Fruit fly (Drosophila melanogaster) whole organism, embryonic: ENCODE data around the gene nudC.

ENCODE experiments used
- Atf6 ChIP-seq: fragments of 200-800 bp; sonication (Bioruptor generic); IDR thresholded peaks from 2 replicates; pipeline ENCODE4 v1.3.6; 2022; ENCODE audit warnings: missing biosample characterization, missing genetic modification characterization
- CG11398 ChIP-seq: fragments of 200-800 bp; sonication (Bioruptor generic); optimal IDR thresholded peaks from 2 replicates; lab custom pipeline; 2016; ENCODE audit warnings: missing biosample characterization, missing genetic modification characterization
- CG12219 ChIP-seq: fragments of 200-800 bp; sonication (Bioruptor generic); optimal IDR thresholded peaks from 3 replicates; lab custom pipeline; 2018; ENCODE audit warnings: missing biosample characterization, mild to moderate bottlenecking, missing genetic modification characterization
- CG12236 ChIP-seq: fragments of 200-800 bp; sonication (Bioruptor generic); optimal IDR thresholded peaks from 2 replicates; lab custom pipeline; 2016; ENCODE audit warnings: missing biosample characterization, missing genetic modification characterization
- CG12299 ChIP-seq: fragments of 200-800 bp; sonication (Bioruptor generic); optimal IDR thresholded peaks from 2 replicates; lab custom pipeline; 2018; ENCODE audit warnings: missing biosample characterization, mild to moderate bottlenecking, missing genetic modification characterization
- CG12659 ChIP-seq: fragments of 200-800 bp; sonication (Bioruptor generic); optimal IDR thresholded peaks from 3 replicates; lab custom pipeline; 2017; ENCODE audit warnings: mild to moderate bottlenecking, missing biosample characterization, missing genetic modification reagents, missing genetic modification characterization
- CG12769 ChIP-seq: fragments of 200-800 bp; sonication (Bioruptor generic); optimal IDR thresholded peaks from 2 replicates; lab custom pipeline; 2019; ENCODE audit warnings: missing biosample characterization, mild to moderate bottlenecking, missing genetic modification characterization, moderate library complexity
- CG13287 ChIP-seq: fragments of 200-800 bp; sonication (Bioruptor generic); IDR thresholded peaks from 2 replicates; pipeline ENCODE4 v1.3.6; 2022; ENCODE audit warnings: missing biosample characterization, missing genetic modification characterization; ENCODE audit not compliant: partially characterized antibody
- CG14441 ChIP-seq: fragments of 200-800 bp; sonication (Bioruptor generic); IDR thresholded peaks from 2 replicates; pipeline ENCODE4 v1.3.6; 2022; ENCODE audit warnings: missing biosample characterization, missing genetic modification characterization
- CG15479 ChIP-seq: fragments of 200-800 bp; sonication (Bioruptor generic); optimal IDR thresholded peaks from 3 replicates; lab custom pipeline; 2019; ENCODE audit warnings: missing biosample characterization, mild to moderate bottlenecking, missing genetic modification characterization, moderate library complexity
- CG17385 ChIP-seq: fragments of 200-800 bp; sonication (Bioruptor generic); optimal IDR thresholded peaks from 3 replicates; lab custom pipeline; 2018; ENCODE audit warnings: missing biosample characterization, mild to moderate bottlenecking, missing genetic modification characterization
- CG2199 ChIP-seq: fragments of 200-800 bp; sonication (Bioruptor generic); IDR thresholded peaks from 3 replicates; pipeline ENCODE4 v1.3.6; 2022; ENCODE audit warnings: missing biosample characterization, missing genetic modification characterization
- CG3065 ChIP-seq: fragments of 200-800 bp; sonication (Bioruptor generic); optimal IDR thresholded peaks from 2 replicates; lab custom pipeline; 2016; ENCODE audit warnings: missing biosample characterization, missing genetic modification characterization
- CG3726 ChIP-seq: fragments of 200-800 bp; sonication (Bioruptor generic); IDR thresholded peaks from 3 replicates; pipeline ENCODE4, ENCODE4 v1.3.6; 2022; ENCODE audit warnings: missing biosample characterization, missing genetic modification characterization
- CG3847 ChIP-seq: fragments of 200-800 bp; sonication (Bioruptor generic); IDR thresholded peaks from 2 replicates; pipeline ENCODE4 v1.3.6; 2022; ENCODE audit warnings: missing biosample characterization, missing genetic modification characterization
- CG4707 ChIP-seq: fragments of 200-800 bp; sonication (Bioruptor generic); optimal IDR thresholded peaks from 2 replicates; lab custom pipeline; 2018; ENCODE audit warnings: missing biosample characterization, mild to moderate bottlenecking, missing genetic modification characterization, moderate library complexity
- CG6254 ChIP-seq: fragments of 200-800 bp; sonication (Bioruptor generic); optimal IDR thresholded peaks from 3 replicates; lab custom pipeline; 2017; ENCODE audit warnings: mild to moderate bottlenecking, missing biosample characterization, missing genetic modification reagents, missing genetic modification characterization
- CG6272 ChIP-seq: fragments of 200-800 bp; sonication (Bioruptor generic); IDR thresholded peaks from 2 replicates; pipeline ENCODE4 v1.3.6; 2022; ENCODE audit warnings: missing biosample characterization, missing genetic modification characterization
- CG6689 ChIP-seq: fragments of 200-800 bp; sonication (Bioruptor generic); IDR thresholded peaks from 2 replicates; pipeline ENCODE4 v1.3.6; 2022; ENCODE audit warnings: missing biosample characterization, missing genetic modification characterization
- CG6813 ChIP-seq: fragments of 200-800 bp; sonication (Bioruptor generic); optimal IDR thresholded peaks from 2 replicates; lab custom pipeline; 2017; ENCODE audit warnings: missing biosample characterization, missing genetic modification characterization, mild to moderate bottlenecking, moderate library complexity, missing genetic modification reagents
- Dip3 ChIP-seq: fragments of 200-800 bp; sonication (Bioruptor generic); optimal IDR thresholded peaks from 3 replicates; lab custom pipeline; 2016; ENCODE audit warnings: missing biosample characterization, missing genetic modification characterization
- Drgx ChIP-seq: fragments of 200-800 bp; sonication (Bioruptor generic); IDR thresholded peaks from 2 replicates; pipeline ENCODE4 v1.3.6; 2022; ENCODE audit warnings: missing biosample characterization, missing genetic modification characterization
- Eip74EF ChIP-seq, 2 experiments: fragments of 200-800 bp in 1 of 2; fragments of >200 bp in 1 of 2; sonication (Bioruptor generic) in 1 of 2; optimal IDR thresholded peaks; 2 replicates each; lab custom pipeline; 2017 to 2019; ENCODE audit warnings: missing biosample characterization in 2 of 2, missing genetic modification characterization in 2 of 2, mild to moderate bottlenecking in 1 of 2, moderate library complexity in 1 of 2
- Fer3 ChIP-seq: fragments of 200-800 bp; sonication (Bioruptor generic); optimal IDR thresholded peaks from 2 replicates; lab custom pipeline; 2018; ENCODE audit warnings: missing biosample characterization, mild to moderate bottlenecking, missing genetic modification characterization, moderate library complexity
- HmgZ ChIP-seq: fragments of 200-800 bp; sonication (Bioruptor generic); optimal IDR thresholded peaks from 2 replicates; lab custom pipeline; 2018; ENCODE audit warnings: missing biosample characterization, mild to moderate bottlenecking, missing genetic modification characterization
- Hr78 ChIP-seq, 2 experiments: fragments of 200-800 bp in 1 of 2; fragments of >200 bp in 1 of 2; sonication (Bioruptor generic) in 1 of 2; optimal IDR thresholded peaks; 2 replicates each; lab custom pipeline; 2017 to 2019; ENCODE audit warnings: missing biosample characterization in 2 of 2, missing genetic modification characterization in 2 of 2, mild to moderate bottlenecking in 1 of 2, moderate library complexity in 1 of 2
- MTF-1 ChIP-seq: fragments of 200-800 bp; sonication (Bioruptor generic); optimal IDR thresholded peaks from 2 replicates; lab custom pipeline; 2018; ENCODE audit warnings: missing biosample characterization, mild to moderate bottlenecking, missing genetic modification characterization, borderline replicate concordance
- Mes4 ChIP-seq: fragments of 200-800 bp; sonication (Bioruptor generic); optimal IDR thresholded peaks from 2 replicates; lab custom pipeline; 2016; ENCODE audit warnings: missing biosample characterization, missing genetic modification characterization
- Mrtf ChIP-seq: fragments of 200-800 bp; sonication (Bioruptor generic); IDR thresholded peaks from 3 replicates; pipeline ENCODE4 v1.3.6; 2022; ENCODE audit warnings: missing biosample characterization, missing genetic modification characterization
- NK7.1 ChIP-seq: fragments of 200-800 bp; sonication (Bioruptor generic); optimal IDR thresholded peaks from 3 replicates; lab custom pipeline; 2016; ENCODE audit warnings: missing biosample characterization, missing genetic modification characterization
- Pdp1 ChIP-seq, 2 experiments: fragments of 200-800 bp; sonication (Bioruptor generic); optimal IDR thresholded peaks; 3 replicates each; lab custom pipeline; 2016; ENCODE audit warnings: missing biosample characterization in 2 of 2, missing genetic modification characterization in 2 of 2, mild to moderate bottlenecking in 1 of 2, moderate library complexity in 1 of 2
- ara ChIP-seq: fragments of 200-800 bp; sonication (Bioruptor generic); IDR thresholded peaks from 2 replicates; pipeline ENCODE4 v1.3.6; 2022; ENCODE audit warnings: missing biosample characterization, missing genetic modification characterization
- bbx ChIP-seq: fragments of 200-800 bp; sonication (Bioruptor generic); IDR thresholded peaks from 2 replicates; pipeline ENCODE4 v1.3.6; 2022; ENCODE audit warnings: missing biosample characterization, missing genetic modification characterization; ENCODE audit not compliant: partially characterized antibody
- ci ChIP-seq: fragments of 200-800 bp; sonication (Bioruptor generic); IDR thresholded peaks from 3 replicates; pipeline ENCODE4 v1.3.6; 2022; ENCODE audit warnings: missing biosample characterization, missing genetic modification characterization
- croc ChIP-seq: fragments of 200-800 bp; sonication (Bioruptor generic); conservative IDR thresholded peaks from 3 replicates; pipeline ENCODE4 v1.3.6; 2022; ENCODE audit warnings: missing biosample characterization, missing genetic modification characterization
- da ChIP-seq: fragments of 200-800 bp; sonication (Bioruptor generic); optimal IDR thresholded peaks from 2 replicates; lab custom pipeline; 2016; ENCODE audit warnings: missing biosample characterization, missing genetic modification characterization
- dan ChIP-seq: fragments of 200-800 bp; sonication (Bioruptor generic); IDR thresholded peaks from 2 replicates; pipeline ENCODE4 v1.3.6; 2022; ENCODE audit warnings: missing biosample characterization, missing genetic modification characterization
- grau ChIP-seq: fragments of 200-800 bp; optimal IDR thresholded peaks from 3 replicates; lab custom pipeline; 2019; ENCODE audit warnings: missing biosample characterization, mild to moderate bottlenecking, missing genetic modification characterization, moderate library complexity
- gro ChIP-seq: fragments of 200-800 bp; sonication (Bioruptor generic); optimal IDR thresholded peaks from 2 replicates; lab custom pipeline; 2016; ENCODE audit warnings: missing biosample characterization, missing genetic modification characterization
- hbn ChIP-seq: fragments of 200-800 bp; sonication (Bioruptor generic); IDR thresholded peaks from 2 replicates; pipeline ENCODE4 v1.3.6; 2022; ENCODE audit warnings: missing biosample characterization, missing genetic modification characterization; ENCODE audit not compliant: partially characterized antibody
- insv ChIP-seq, 2 experiments: fragments of 200-800 bp; sonication (Bioruptor generic); optimal IDR thresholded peaks; 3 replicates each; lab custom pipeline; 2016 to 2018; ENCODE audit warnings: missing biosample characterization in 2 of 2, missing genetic modification characterization in 2 of 2
- kah ChIP-seq: fragments of 200-800 bp; sonication (Bioruptor generic); optimal IDR thresholded peaks from 2 replicates; lab custom pipeline; 2018; ENCODE audit warnings: missing biosample characterization, mild to moderate bottlenecking, missing genetic modification characterization
- lbe ChIP-seq: fragments of 200-800 bp; sonication (Bioruptor generic); optimal IDR thresholded peaks from 2 replicates; lab custom pipeline; 2016; ENCODE audit warnings: missing biosample characterization, mild to moderate bottlenecking, missing genetic modification characterization
- onecut ChIP-seq: fragments of 200-800 bp; sonication (Bioruptor generic); IDR thresholded peaks from 2 replicates; pipeline ENCODE4 v1.3.6; 2022; ENCODE audit warnings: missing biosample characterization, missing genetic modification characterization
- otp ChIP-seq: fragments of 200-800 bp; sonication (Bioruptor generic); IDR thresholded peaks from 3 replicates; pipeline ENCODE4, ENCODE4 v1.3.6; 2022; ENCODE audit warnings: missing biosample characterization, missing genetic modification characterization
- schlank ChIP-seq: fragments of 200-800 bp; sonication (Bioruptor generic); optimal IDR thresholded peaks from 2 replicates; lab custom pipeline; 2018; ENCODE audit warnings: missing biosample characterization, mild to moderate bottlenecking, missing genetic modification characterization
- sens ChIP-seq: fragments of 200-800 bp; sonication (Bioruptor generic); peaks from one replicate; lab custom pipeline; 2016; ENCODE audit warnings: missing biosample characterization, missing genetic modification characterization
- sr ChIP-seq: fragments of 200-800 bp; sonication (Bioruptor generic); IDR thresholded peaks from 3 replicates; pipeline ENCODE4 v1.3.6; 2022; ENCODE audit warnings: missing biosample characterization, missing genetic modification characterization
- tio ChIP-seq: fragments of 200-800 bp; sonication (Bioruptor generic); optimal IDR thresholded peaks from 2 replicates; lab custom pipeline; 2017; ENCODE audit warnings: missing biosample characterization, missing genetic modification characterization, inconsistent platforms
- tll ChIP-seq, 2 experiments: fragments of 200-800 bp in 1 of 2; fragments of >200 bp in 1 of 2; sonication (Bioruptor generic) in 1 of 2; optimal IDR thresholded peaks; 2 replicates each; lab custom pipeline; 2017 to 2019; ENCODE audit warnings: missing biosample characterization in 2 of 2, missing genetic modification characterization in 2 of 2, mild to moderate bottlenecking in 1 of 2, moderate library complexity in 1 of 2

nudC gene

DNA sequence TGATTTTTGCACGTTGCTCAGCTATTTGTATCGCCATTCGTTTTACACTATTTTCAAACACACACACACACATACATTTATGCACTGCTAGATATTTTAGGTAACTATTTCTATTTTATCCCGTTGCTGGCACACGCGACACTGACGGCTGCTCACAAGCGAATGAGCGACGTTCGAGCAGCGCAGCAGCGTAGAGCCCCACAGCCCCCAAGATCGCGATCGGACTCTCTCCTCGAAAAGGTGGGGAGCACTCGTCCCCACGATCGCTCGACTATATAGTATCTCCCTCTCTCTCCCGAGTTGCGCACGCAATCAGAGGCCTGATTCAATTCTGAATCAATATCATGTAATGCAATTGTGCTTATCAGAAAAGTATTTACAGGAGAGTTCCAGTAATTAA, 4.8 kb upstream of the nudC start (continued):
- 0 out of 3 replicates have a peak, but pooled peaks have one; percentile 17 for TF ChIP-seq otp (GFP tag; lab: Robert Waterston, UW)
- no peak for TF ChIP-seq CG12219
- TF ChIP-seq bbx = peak; percentile 42; the same call in 1 of the 2 replicates
- peak; percentile 49 for TF ChIP-seq sens (GFP tag; lab: Kevin White, UChicago)
- no peak for TF ChIP-seq Dip3 (GFP tag; lab: Kevin White, UChicago)
- TF ChIP-seq CG6272 (GFP tag; lab: Robert Waterston, UW) = no peak
- TF ChIP-seq Hr78 (GFP tag; optimal IDR thresholded peaks at IDR 0.05; lab: Kevin White, UChicago) = no peak
- peak in 1 of 2 experiments; percentile 60 for TF ChIP-seq Pdp1 (GFP tag; optimal IDR thresholded peaks at IDR 0.05; lab: Kevin White, UChicago)
- peak; percentile 79 for TF ChIP-seq CG12769 (tag; lab: Kevin White, UChicago)
- peak; percentile 33 for TF ChIP-seq gro (GFP tag; lab: Kevin White, UChicago)
- no peak for TF ChIP-seq CG3726 (GFP tag; lab: Robert Waterston, UW)
- TF ChIP-seq onecut (GFP tag; lab: Robert Waterston, UW) = no peak
- peak; percentile 29; the same call in 1 of the 2 replicates for TF ChIP-seq CG14441 (GFP tag; lab: Robert Waterston, UW)
- 0 out of 3 replicates have a peak, but pooled peaks have one; percentile 25 for TF ChIP-seq CG2199
- 0 out of 2 replicates have a peak, but pooled peaks have one; percentile 8 for TF ChIP-seq ara (GFP tag; lab: Robert Waterston, UW)
- TF ChIP-seq CG3065 = no peak
- TF ChIP-seq croc (GFP tag; lab: Robert Waterston, UW) = no peak
- TF ChIP-seq schlank (tag; lab: Kevin White, UChicago) = no peak
- no peak for TF ChIP-seq CG15479
- TF ChIP-seq Mes4 (GFP tag; lab: Kevin White, UChicago) = no peak
- no peak for TF ChIP-seq da (GFP tag; lab: Kevin White, UChicago)
- no peak for TF ChIP-seq sr (GFP tag; lab: Robert Waterston, UW)
- TF ChIP-seq HmgZ (tag; lab: Kevin White, UChicago) = no peak
- TF ChIP-seq Eip74EF (GFP tag; optimal IDR thresholded peaks at IDR 0.05; lab: Kevin White, UChicago) = no peak
- TF ChIP-seq CG12659 (GFP tag; lab: Kevin White, UChicago) = no peak
- peak; percentile 1 for TF ChIP-seq CG17385 (GFP tag; lab: Kevin White, UChicago)
- TF ChIP-seq CG6254 (GFP tag; lab: Kevin White, UChicago) = no peak
- TF ChIP-seq CG11398 = no peak
- no peak for TF ChIP-seq tll (GFP tag; optimal IDR thresholded peaks at IDR 0.05; lab: Kevin White, UChicago)
- no peak for TF ChIP-seq CG3847 (GFP tag; lab: Robert Waterston, UW)
- no peak for TF ChIP-seq CG6813 (GFP tag; lab: Kevin White, UChicago)
- TF ChIP-seq MTF-1 (GFP tag; lab: Kevin White, UChicago) = peak; percentile 39
- no peak for TF ChIP-seq CG12236 (GFP tag; lab: Kevin White, UChicago)
- no peak for TF ChIP-seq tio
- no peak for TF ChIP-seq Fer3 (tag; lab: Kevin White, UChicago)
- no peak for TF ChIP-seq grau (tag; lab: Kevin White, UChicago)
- TF ChIP-seq CG12299 = no peak
- peak; percentile 10; the same call in 1 of the 2 replicates for TF ChIP-seq CG13287 (GFP tag; lab: Robert Waterston, UW)
- TF ChIP-seq hbn (GFP tag; lab: Robert Waterston, UW) = no peak
- no peak for TF ChIP-seq NK7.1 (GFP tag; lab: Kevin White, UChicago)
- TF ChIP-seq Atf6 (GFP tag; lab: Robert Waterston, UW) = no peak
- no peak for TF ChIP-seq kah (GFP tag; lab: Kevin White, UChicago)
- TF ChIP-seq Drgx (GFP tag; lab: Robert Waterston, UW) = peak; percentile 45; the same call in 1 of the 2 replicates
- no peak for TF ChIP-seq CG4707 (GFP tag; lab: Kevin White, UChicago)
- TF ChIP-seq lbe = peak; percentile 43
- peak; percentile 51; the same call in 1 of the 3 replicates for TF ChIP-seq ci (GFP tag; lab: Robert Waterston, UW)
- no peak for TF ChIP-seq insv (GFP tag; optimal IDR thresholded peaks at IDR 0.05; lab: Kevin White, UChicago)
- TF ChIP-seq dan (GFP tag; lab: Robert Waterston, UW) = no peak
- TF ChIP-seq CG6689 = no peak
- 0 out of 3 replicates have a peak, but pooled peaks have one; percentile 18 for TF ChIP-seq Mrtf (GFP tag; lab: Robert Waterston, UW)
